Fruit fly (Drosophila melanogaster): ENCODE results near the gene Spn77Bc.

Gene Spn77Bc

DNA sequence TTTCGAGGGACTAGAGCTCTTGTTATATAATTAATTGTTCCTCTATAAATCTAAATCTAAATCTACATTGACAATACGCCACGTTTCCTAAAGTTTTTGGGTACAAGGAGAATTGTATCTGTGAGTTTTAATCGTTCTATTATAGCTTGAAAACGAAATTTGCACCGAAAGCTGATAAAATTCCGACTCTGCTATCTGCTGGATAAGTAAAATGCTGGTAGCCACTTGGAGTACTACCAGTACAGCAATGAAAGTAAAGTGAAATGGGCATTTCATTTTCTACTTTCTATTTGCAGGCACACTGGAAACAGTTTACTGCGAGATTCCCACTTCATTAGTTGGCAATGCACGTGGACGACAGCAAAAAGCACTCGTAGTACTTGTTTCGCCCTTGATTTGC lies 10.7 kb downstream of the Spn77Bc start, which contains the start of gene CG5618:
Gene CG5618 (plus strand): TSS at position 301 of the 400 bp plus-strand sequence.
- TF ChIP-seq cic (GFP tag; optimal IDR thresholded peaks at IDR 0.05), result no peak
- no peak for TF ChIP-seq CG33017 (tag; optimal IDR thresholded peaks at IDR 0.05)
- TF ChIP-seq Mnt (GFP tag; optimal IDR thresholded peaks at IDR 0.05), result no peak
- TF ChIP-seq toe (GFP tag; optimal IDR thresholded peaks at IDR 0.05), result no peak
- TF ChIP-seq Hr96 (GFP tag; optimal IDR thresholded peaks at IDR 0.05), result no peak
- TF ChIP-seq CG12768 (GFP tag; optimal IDR thresholded peaks at IDR 0.05), result no peak
- TF ChIP-seq Crg-1 (GFP tag; optimal IDR thresholded peaks at IDR 0.05), result no peak
- no peak for TF ChIP-seq CG1620 (GFP tag; optimal IDR thresholded peaks at IDR 0.05)
- no peak for TF ChIP-seq bab1 (GFP tag; optimal IDR thresholded peaks at IDR 0.05)
- TF ChIP-seq CG7045 (GFP tag; optimal IDR thresholded peaks at IDR 0.05), result no peak
- no peak for TF ChIP-seq ovo (GFP tag; optimal IDR thresholded peaks at IDR 0.05)
- TF ChIP-seq pad (GFP tag; optimal IDR thresholded peaks at IDR 0.05), result no peak
- TF ChIP-seq cnc (optimal IDR thresholded peaks at IDR 0.05), result no peak
- TF ChIP-seq CG14711 (tag; optimal IDR thresholded peaks at IDR 0.05), result no peak

DNA sequence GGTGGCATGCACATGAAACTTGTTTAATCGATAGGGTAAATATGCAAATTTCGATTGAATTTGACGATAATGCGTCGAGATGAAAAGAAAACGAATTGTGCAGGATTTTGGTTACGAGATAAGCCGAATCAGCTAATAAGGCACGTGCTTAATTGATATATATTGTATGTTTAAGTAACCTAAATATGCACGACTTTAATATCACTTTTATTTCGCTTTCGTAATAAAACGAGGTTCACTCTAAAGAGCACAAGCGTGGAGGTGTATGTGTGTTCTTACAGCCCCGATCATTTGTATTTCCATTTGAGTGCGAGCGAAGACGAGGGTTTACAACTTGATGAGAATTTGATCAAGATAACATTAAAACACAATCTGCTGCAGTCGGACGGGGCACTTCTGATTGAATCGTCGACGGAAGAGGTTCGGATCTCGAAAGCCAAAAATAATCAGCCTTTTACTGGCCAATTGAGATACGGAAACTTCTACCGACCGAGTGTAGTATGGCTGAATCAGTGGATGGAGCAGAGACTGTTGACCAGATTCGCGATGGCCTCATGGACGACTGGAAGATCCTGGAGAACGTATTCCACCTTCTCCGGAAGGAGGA lies 11.4 kb downstream of the Spn77Bc start:
- no peak for TF ChIP-seq Hr96 (GFP tag; optimal IDR thresholded peaks at IDR 0.05)
- peak; percentile 12 for TF ChIP-seq CG14711 (tag; optimal IDR thresholded peaks at IDR 0.05)
- peak; percentile 54 for TF ChIP-seq CG7045 (GFP tag; optimal IDR thresholded peaks at IDR 0.05)
- no peak for TF ChIP-seq ovo (GFP tag; optimal IDR thresholded peaks at IDR 0.05)
- TF ChIP-seq bab1 (GFP tag; optimal IDR thresholded peaks at IDR 0.05), result no peak
- no peak for TF ChIP-seq cnc (optimal IDR thresholded peaks at IDR 0.05)
- no peak for TF ChIP-seq toe (GFP tag; optimal IDR thresholded peaks at IDR 0.05)
- TF ChIP-seq Clk (GFP tag; optimal IDR thresholded peaks at IDR 0.05), result no peak
- no peak for TF ChIP-seq Crg-1 (GFP tag; optimal IDR thresholded peaks at IDR 0.05)
- TF ChIP-seq Mnt (GFP tag; optimal IDR thresholded peaks at IDR 0.05), result peak; percentile 30
- peak; percentile 79 for TF ChIP-seq CG7101 (tag; optimal IDR thresholded peaks at IDR 0.05)
- TF ChIP-seq CG1620 (GFP tag; optimal IDR thresholded peaks at IDR 0.05), result no peak
- TF ChIP-seq kay (GFP tag; ENCODE audit: borderline replicate concordance), result peak; percentile 83
- TF ChIP-seq pad (GFP tag; optimal IDR thresholded peaks at IDR 0.05), result peak; percentile 19
- TF ChIP-seq CG33017 (tag; optimal IDR thresholded peaks at IDR 0.05), result peak; percentile 68
- TF ChIP-seq CG11617 (GFP tag; optimal IDR thresholded peaks at IDR 0.05), result peak; percentile 43
- TF ChIP-seq tj (GFP tag; optimal IDR thresholded peaks at IDR 0.05), result peak; percentile 10
- TF ChIP-seq CG12768 (GFP tag; optimal IDR thresholded peaks at IDR 0.05), result peak; percentile 9
- peak; percentile 81 for TF ChIP-seq cic (GFP tag; optimal IDR thresholded peaks at IDR 0.05)

DNA sequence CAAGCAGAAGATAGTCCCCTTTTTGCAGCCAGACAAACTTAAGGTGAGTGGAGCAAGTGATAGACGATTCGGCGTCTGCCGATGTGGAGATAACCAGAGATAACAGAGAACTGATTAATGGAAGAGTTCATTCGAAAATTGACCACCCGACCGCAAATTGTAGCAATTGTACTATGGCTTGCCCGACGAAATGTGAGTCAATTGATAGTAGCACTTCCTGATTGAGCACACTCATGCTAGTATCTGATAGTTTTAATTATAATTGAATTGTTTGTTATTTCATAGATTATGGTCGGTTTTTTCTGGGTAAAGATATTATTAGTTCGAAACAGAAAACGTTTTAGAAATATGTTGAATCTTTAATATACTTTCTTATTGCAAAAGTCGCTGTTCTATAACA lies 11.9 kb downstream of the Spn77Bc start:
- TF ChIP-seq CG7045 (GFP tag; optimal IDR thresholded peaks at IDR 0.05) (no peak), pad (GFP tag; optimal IDR thresholded peaks at IDR 0.05) (no peak), CG7101 (tag; optimal IDR thresholded peaks at IDR 0.05) (no peak), ovo (GFP tag; optimal IDR thresholded peaks at IDR 0.05) (no peak), cnc (optimal IDR thresholded peaks at IDR 0.05) (no peak), Mnt (GFP tag; optimal IDR thresholded peaks at IDR 0.05) (no peak), bab1 (GFP tag; optimal IDR thresholded peaks at IDR 0.05) (no peak), Hr96 (GFP tag; optimal IDR thresholded peaks at IDR 0.05) (no peak), CG33017 (tag; optimal IDR thresholded peaks at IDR 0.05) (no peak), CG14711 (tag; optimal IDR thresholded peaks at IDR 0.05) (no peak), CG1620 (GFP tag; optimal IDR thresholded peaks at IDR 0.05) (no peak), CG12768 (GFP tag; optimal IDR thresholded peaks at IDR 0.05) (no peak), cic (GFP tag; optimal IDR thresholded peaks at IDR 0.05) (no peak), toe (GFP tag; optimal IDR thresholded peaks at IDR 0.05) (no peak), Crg-1 (GFP tag; optimal IDR thresholded peaks at IDR 0.05) (no peak)

DNA sequence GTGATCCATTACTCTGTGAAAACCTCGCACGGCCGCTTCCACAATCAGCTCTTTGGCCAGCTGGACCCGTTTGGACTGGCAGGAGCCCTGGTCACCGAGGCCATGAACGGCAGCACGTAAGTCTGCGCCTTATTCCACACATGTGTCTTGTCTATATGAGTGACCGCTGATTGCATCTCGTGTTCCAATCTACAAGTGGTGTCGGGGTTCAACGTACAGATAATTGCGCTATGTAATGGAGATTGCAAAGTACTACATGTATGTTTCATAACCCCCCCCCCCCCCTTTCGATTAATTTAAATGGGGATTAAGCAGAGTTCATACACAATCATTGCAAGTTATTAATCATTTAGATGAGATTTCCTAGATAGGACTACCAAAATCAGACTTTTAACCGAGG lies 12.4 kb downstream of the Spn77Bc start:
- no peak for TF ChIP-seq Hr96 (GFP tag; optimal IDR thresholded peaks at IDR 0.05)
- TF ChIP-seq Mnt (GFP tag; optimal IDR thresholded peaks at IDR 0.05), result no peak
- TF ChIP-seq Crg-1 (GFP tag; optimal IDR thresholded peaks at IDR 0.05), result no peak
- TF ChIP-seq ovo (GFP tag; optimal IDR thresholded peaks at IDR 0.05), result no peak
- no peak for TF ChIP-seq CG7101 (tag; optimal IDR thresholded peaks at IDR 0.05)
- no peak for TF ChIP-seq tj (GFP tag; optimal IDR thresholded peaks at IDR 0.05)
- no peak for TF ChIP-seq CG33017 (tag; optimal IDR thresholded peaks at IDR 0.05)
- TF ChIP-seq bab1 (GFP tag; optimal IDR thresholded peaks at IDR 0.05), result no peak
- TF ChIP-seq cic (GFP tag; optimal IDR thresholded peaks at IDR 0.05), result no peak
- no peak for TF ChIP-seq CG11617 (GFP tag; optimal IDR thresholded peaks at IDR 0.05)

DNA sequence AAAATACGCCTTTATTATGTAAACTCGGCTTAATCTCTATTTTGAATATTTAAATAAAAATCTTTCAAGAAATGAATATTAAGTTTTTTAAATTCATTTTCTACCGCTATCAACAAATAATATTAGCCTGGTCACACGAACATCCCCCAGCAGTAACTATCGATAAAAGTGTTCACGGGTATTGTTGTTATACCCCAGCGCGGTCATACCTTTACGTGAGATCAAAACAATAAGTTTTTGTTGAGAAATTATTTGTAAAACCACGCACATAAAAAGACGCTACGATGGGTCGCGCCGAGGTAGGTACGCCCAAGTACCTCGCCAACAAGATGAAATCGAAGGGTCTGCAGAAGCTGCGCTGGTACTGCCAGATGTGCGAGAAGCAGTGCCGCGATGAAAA lies 14.2 kb downstream of the Spn77Bc start, which contains the start of gene kin17:
Gene kin17 (plus strand): TSS at position 195 of the 400 bp plus-strand sequence.
- no peak for TF ChIP-seq CG14711 (tag; optimal IDR thresholded peaks at IDR 0.05)
- TF ChIP-seq pad (GFP tag; optimal IDR thresholded peaks at IDR 0.05), result no peak
- TF ChIP-seq CG1620 (GFP tag; optimal IDR thresholded peaks at IDR 0.05), result no peak
- TF ChIP-seq bab1 (GFP tag; optimal IDR thresholded peaks at IDR 0.05), result peak; percentile 41

DNA sequence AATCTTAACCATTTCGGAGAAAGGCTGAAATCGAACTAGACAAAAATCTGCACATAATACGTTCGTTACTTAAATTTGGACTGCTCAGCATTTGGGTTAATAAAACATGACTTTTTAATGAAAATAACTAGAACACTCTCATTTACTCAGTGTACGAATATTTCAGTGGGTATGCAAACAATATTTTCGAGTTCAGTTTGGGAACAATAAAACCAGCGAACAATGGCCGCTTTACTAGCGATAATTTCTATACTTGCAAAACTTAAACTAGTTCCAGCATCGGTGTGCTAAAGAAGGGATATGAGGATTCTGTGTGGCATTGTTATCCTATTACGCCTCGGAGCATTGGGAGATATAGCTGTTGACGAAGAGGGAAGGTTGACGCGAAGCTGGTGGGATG lies 15.8 kb downstream of the Spn77Bc start, which contains the start of gene CG5665:
Gene CG5665 (plus strand): TSS at position 301 of the 400 bp plus-strand sequence.
- TF ChIP-seq CG1620 (GFP tag; optimal IDR thresholded peaks at IDR 0.05) (no peak), ovo (GFP tag; optimal IDR thresholded peaks at IDR 0.05) (no peak), CG12768 (GFP tag; optimal IDR thresholded peaks at IDR 0.05) (no peak), bab1 (GFP tag; optimal IDR thresholded peaks at IDR 0.05) (no peak), pad (GFP tag; optimal IDR thresholded peaks at IDR 0.05) (no peak), CG7045 (GFP tag; optimal IDR thresholded peaks at IDR 0.05) (no peak), CG5204 (GFP tag; optimal IDR thresholded peaks at IDR 0.05) (no peak), Mnt (GFP tag; optimal IDR thresholded peaks at IDR 0.05) (no peak), toe (GFP tag; optimal IDR thresholded peaks at IDR 0.05) (no peak), Hr96 (GFP tag; optimal IDR thresholded peaks at IDR 0.05) (no peak), cic (GFP tag; optimal IDR thresholded peaks at IDR 0.05) (no peak), CG14711 (tag; optimal IDR thresholded peaks at IDR 0.05) (no peak), tj (GFP tag; optimal IDR thresholded peaks at IDR 0.05) (no peak), CG11617 (GFP tag; optimal IDR thresholded peaks at IDR 0.05) (no peak), kay (GFP tag; ENCODE audit: borderline replicate concordance) (no peak), CG33017 (tag; optimal IDR thresholded peaks at IDR 0.05) (no peak), CG7101 (tag; optimal IDR thresholded peaks at IDR 0.05) (no peak)

Data from whole organism, adult.